Worm (Caenorhabditis elegans) whole organism, L4 larva: ENCODE data around the gene F59A6.2.

Experiments used
- D1046.2 ChIP-seq: fragments of 200-800 bp; sonication (Bioruptor generic); IDR thresholded peaks from 2 replicates; pipeline ENCODE4 v1.3.6; 2022; ENCODE audit warnings: missing genetic modification characterization, missing compliant biosample characterization
- F44E2.7 ChIP-seq: fragments of 200-800 bp; sonication (Bioruptor generic); IDR thresholded peaks from 2 replicates; pipeline ENCODE4 v2.1.2; 2022; ENCODE audit warnings: missing genetic modification characterization, missing compliant biosample characterization
- T26A8.4 ChIP-seq: fragments of 200-800 bp; sonication (Bioruptor generic); IDR thresholded peaks from 2 replicates; pipeline ENCODE4 v1.3.6; 2022; ENCODE audit warnings: missing genetic modification characterization, missing compliant biosample characterization
- Y105C5A.15 ChIP-seq: fragments of 200-800 bp; sonication (Bioruptor generic); IDR thresholded peaks from 2 replicates; pipeline ENCODE4 v1.3.6; 2022; ENCODE audit warnings: missing genetic modification characterization, missing compliant biosample characterization
- Y48G9A.11 ChIP-seq: fragments of 200-800 bp; sonication (Bioruptor generic); IDR thresholded peaks from 2 replicates; pipeline ENCODE4 v1.3.6; 2022; ENCODE audit warnings: missing genetic modification reagents, missing genetic modification characterization, missing compliant biosample characterization
- ZK546.5 ChIP-seq, 2 experiments: sonication (generic microtip); optimal IDR thresholded peaks; 2 replicates each; lab custom pipeline; 2017; ENCODE audit warnings: missing biosample characterization in 2 of 2, missing genetic modification characterization in 2 of 2
- aha-1 ChIP-seq: fragments of 150-350 bp; peaks from one replicate; lab custom pipeline; 2014; ENCODE audit warnings: missing biosample characterization, missing genetic modification characterization
- ces-1 ChIP-seq: fragments of 150-350 bp; sonication (generic microtip); optimal IDR thresholded peaks from 4 replicates; lab custom pipeline; 2014; ENCODE audit warnings: missing biosample characterization, missing genetic modification reagents, missing genetic modification characterization
- cey-2 ChIP-seq: sonication (generic microtip); optimal IDR thresholded peaks from 3 replicates; lab custom pipeline; 2017; ENCODE audit warnings: missing genetic modification characterization, mild to moderate bottlenecking, missing compliant biosample characterization, antibody characterized with exemption, borderline replicate concordance; ENCODE audit not compliant: insufficient read depth
- ctbp-1 ChIP-seq: fragments of 200-800 bp; sonication (Bioruptor generic); IDR thresholded peaks from 2 replicates; pipeline ENCODE4 v1.3.6; 2022; ENCODE audit warnings: missing genetic modification reagents, missing genetic modification characterization, missing compliant biosample characterization
- daf-16 ChIP-seq, 3 experiments: sonication (generic microtip); optimal IDR thresholded peaks; 2 replicates each; lab custom pipeline; 2016 to 2017; ENCODE audit warnings: missing genetic modification characterization in 3 of 3, missing genetic modification reagents in 3 of 3, mild to moderate bottlenecking in 2 of 3, missing compliant biosample characterization in 2 of 3, missing biosample characterization in 1 of 3, moderate library complexity in 1 of 3
- daf-19 ChIP-seq: fragments of 200-800 bp; sonication (Bioruptor generic); conservative IDR thresholded peaks from 2 replicates; pipeline ENCODE4 v1.3.6; 2022; ENCODE audit warnings: missing genetic modification characterization, missing compliant biosample characterization
- dmd-9 ChIP-seq: fragments of 200-800 bp; sonication (Bioruptor generic); IDR thresholded peaks from 2 replicates; pipeline ENCODE4 v1.3.6; 2022; ENCODE audit warnings: missing genetic modification reagents, missing genetic modification characterization, missing compliant biosample characterization
- dpl-1 ChIP-seq: fragments of 150-350 bp; optimal IDR thresholded peaks from 2 replicates; lab custom pipeline; 2014; ENCODE audit warnings: missing biosample characterization, missing genetic modification reagents, missing genetic modification characterization
- dve-1 ChIP-seq: sonication (generic microtip); optimal IDR thresholded peaks from 2 replicates; lab custom pipeline; 2017; ENCODE audit warnings: antibody characterized with exemption, mild to moderate bottlenecking, missing genetic modification characterization, missing compliant biosample characterization; ENCODE audit not compliant: insufficient read depth
- fkh-10 ChIP-seq: fragments of 150-350 bp; optimal IDR thresholded peaks from 2 replicates; lab custom pipeline; 2014; ENCODE audit warnings: missing biosample characterization, missing genetic modification reagents, missing genetic modification characterization
- fos-1 ChIP-seq: fragments of 150-350 bp; optimal IDR thresholded peaks from 2 replicates; lab custom pipeline; 2014; ENCODE audit warnings: missing biosample characterization, missing genetic modification characterization
- hif-1 ChIP-seq, 2 experiments: sonication (generic microtip); optimal IDR thresholded peaks; 2 replicates each; lab custom pipeline; 2016 to 2017; ENCODE audit warnings: missing compliant biosample characterization in 2 of 2, missing genetic modification characterization in 2 of 2, missing genetic modification reagents in 2 of 2, missing genotype in 2 of 2, mild to moderate bottlenecking in 1 of 2
- lin-13 ChIP-seq: fragments of 150-350 bp; optimal IDR thresholded peaks from 2 replicates; lab custom pipeline; 2014; ENCODE audit warnings: missing biosample characterization, missing genetic modification reagents, missing genetic modification characterization
- lin-29 ChIP-seq: fragments of 200-800 bp; sonication (Bioruptor generic); IDR thresholded peaks from 2 replicates; pipeline ENCODE4 v1.3.6; 2022; ENCODE audit warnings: missing genetic modification reagents, missing genetic modification characterization, missing compliant biosample characterization
- lin-38 ChIP-seq: fragments of 200-800 bp; sonication (Bioruptor generic); IDR thresholded peaks from 2 replicates; pipeline ENCODE4 v1.3.6; 2022; ENCODE audit warnings: missing genetic modification reagents, missing genetic modification characterization, missing compliant biosample characterization
- lsy-2 ChIP-seq, 2 experiments: fragments of 150-350 bp in 1 of 2; sonication (generic microtip) in 1 of 2; optimal IDR thresholded peaks; 2 replicates each; lab custom pipeline; 2014 to 2017; ENCODE audit warnings: missing biosample characterization in 2 of 2, missing genetic modification characterization in 2 of 2
- mdt-29 ChIP-seq: fragments of 200-800 bp; sonication (Bioruptor generic); IDR thresholded peaks from 2 replicates; pipeline ENCODE4 v1.3.6; 2022; ENCODE audit warnings: missing genetic modification reagents, missing genetic modification characterization, missing compliant biosample characterization
- mep-1 ChIP-seq: fragments of 150-350 bp; sonication (generic microtip); optimal IDR thresholded peaks from 3 replicates; lab custom pipeline; 2014; ENCODE audit warnings: missing biosample characterization, missing genetic modification characterization
- mes-2 ChIP-seq: sonication (generic microtip); optimal IDR thresholded peaks from 2 replicates; lab custom pipeline; 2016; ENCODE audit warnings: missing genotype, mild to moderate bottlenecking, missing genetic modification characterization, missing compliant biosample characterization; ENCODE audit not compliant: poor library complexity, severe bottlenecking
- mxl-3 ChIP-seq: fragments of 200-800 bp; sonication (Bioruptor generic); optimal IDR thresholded peaks from 2 replicates; lab custom pipeline; 2018; ENCODE audit warnings: mild to moderate bottlenecking, missing genetic modification characterization, missing compliant biosample characterization
- nhr-102 ChIP-seq: sonication (generic microtip); optimal IDR thresholded peaks from 2 replicates; lab custom pipeline; 2016; ENCODE audit warnings: mild to moderate bottlenecking, missing genetic modification characterization, moderate library complexity, missing compliant biosample characterization
- nhr-111 ChIP-seq: fragments of 200-800 bp; sonication (Bioruptor generic); optimal IDR thresholded peaks from 2 replicates; lab custom pipeline; 2018; ENCODE audit warnings: mild to moderate bottlenecking, missing genetic modification characterization, missing compliant biosample characterization
- nhr-6 ChIP-seq: fragments of 150-350 bp; optimal IDR thresholded peaks from 2 replicates; lab custom pipeline; 2014; ENCODE audit warnings: missing biosample characterization, missing genetic modification characterization
- nhr-76 ChIP-seq: fragments of 150-350 bp; optimal IDR thresholded peaks from 2 replicates; lab custom pipeline; 2014; ENCODE audit warnings: missing biosample characterization, missing genetic modification characterization
- pqm-1 ChIP-seq: sonication (generic microtip); optimal IDR thresholded peaks from 2 replicates; lab custom pipeline; 2017; ENCODE audit warnings: missing biosample characterization, missing genetic modification characterization
- rbr-2 ChIP-seq: sonication (generic microtip); optimal IDR thresholded peaks from 2 replicates; lab custom pipeline; 2016; ENCODE audit warnings: missing genotype, missing genetic modification characterization, missing compliant biosample characterization
- set-16 ChIP-seq: fragments of 200-800 bp; sonication (Bioruptor generic); IDR thresholded peaks from 2 replicates; pipeline ENCODE4 v1.3.6; 2022; ENCODE audit warnings: missing genetic modification reagents, missing genetic modification characterization, missing compliant biosample characterization
- snpc-1.2 ChIP-seq: fragments of 200-800 bp; sonication (Bioruptor generic); IDR thresholded peaks from 2 replicates; pipeline ENCODE4 v1.3.6; 2022; ENCODE audit warnings: missing genetic modification reagents, missing genetic modification characterization, missing compliant biosample characterization
- tag-97 ChIP-seq: fragments of 200-800 bp; sonication (Bioruptor generic); IDR thresholded peaks from 2 replicates; pipeline ENCODE4 v1.3.6; 2022; ENCODE audit warnings: missing genetic modification characterization, missing compliant biosample characterization
- unc-130 ChIP-seq: sonication (generic microtip); optimal IDR thresholded peaks from 2 replicates; lab custom pipeline; 2016; ENCODE audit warnings: missing genetic modification reagents, missing genetic modification characterization, missing compliant biosample characterization
- unc-62 ChIP-seq, 3 experiments: fragments of 150-350 bp in 1 of 3; sonication (generic microtip); optimal IDR thresholded peaks in 2 of 3; peaks in 1 of 3; 1 replicate in 1 of 3; 2 replicates in 2 of 3; lab custom pipeline; 2014 to 2017; ENCODE audit warnings: missing biosample characterization in 3 of 3, missing genetic modification characterization in 3 of 3, missing genetic modification reagents in 3 of 3, missing genotype in 1 of 3
- zfp-3 ChIP-seq: fragments of 200-800 bp; sonication (Bioruptor generic); conservative IDR thresholded peaks from 2 replicates; pipeline ENCODE4 v1.3.6; 2022; ENCODE audit warnings: missing genetic modification reagents, missing genetic modification characterization, missing compliant biosample characterization
- zip-2 ChIP-seq: fragments of 150-350 bp; optimal IDR thresholded peaks from 2 replicates; lab custom pipeline; 2014; ENCODE audit warnings: missing biosample characterization, missing genetic modification characterization

F59A6.2 gene

ce11 chrII:4989802-4990201, 24.7 kb upstream of the F59A6.2 start, which contains the start of gene T27F7.12:
Gene T27F7.12, plus strand, starts transcription at chrII:4990102.
- no peak for TF ChIP-seq zip-2
- TF ChIP-seq lin-29 = no peak
- no peak for TF ChIP-seq D1046.2
- TF ChIP-seq nhr-76 (tag; lab: Kevin White, UChicago) = no peak
- no peak for TF ChIP-seq unc-62 (GFP tag; optimal IDR thresholded peaks at IDR 0.05 in 1 of 2; lab: Kevin White, UChicago)
- no peak for TF ChIP-seq unc-62 (tag; optimal IDR thresholded peaks at IDR 0.05; lab: Kevin White, UChicago)
- TF ChIP-seq fos-1 (tag; lab: Kevin White, UChicago) = no peak
- TF ChIP-seq zfp-3 = no peak
- no peak for TF ChIP-seq daf-16 (GFP tag; optimal IDR thresholded peaks at IDR 0.05; lab: Kevin White, UChicago)
- TF ChIP-seq daf-16 (tag; optimal IDR thresholded peaks at IDR 0.05; lab: Kevin White, UChicago) = no peak
- no peak for TF ChIP-seq ces-1 (GFP tag; lab: Kevin White, UChicago)
- no peak for TF ChIP-seq set-16 (GFP tag; lab: Robert Waterston, UW)
- no peak for TF ChIP-seq mes-2 (tag; lab: Kevin White, UChicago)
- TF ChIP-seq snpc-1.2 (GFP tag; lab: Robert Waterston, UW) = no peak
- no peak for TF ChIP-seq dve-1
- TF ChIP-seq cey-2 (tag; lab: Kevin White, UChicago) = no peak
- TF ChIP-seq dmd-9 = no peak
- TF ChIP-seq mdt-29 (GFP tag; lab: Robert Waterston, UW) = no peak
- TF ChIP-seq F44E2.7 (GFP tag; lab: Robert Waterston, UW) = no peak
- TF ChIP-seq nhr-102 = no peak
- TF ChIP-seq daf-19 (GFP tag; lab: Robert Waterston, UW) = no peak
- TF ChIP-seq ZK546.5 (tag; optimal IDR thresholded peaks at IDR 0.05; lab: Kevin White, UChicago) = no peak

- TF ChIP-seq tag-97 (GFP tag; lab: Robert Waterston, UW) (no peak), ctbp-1 (0 out of 2 replicates have a peak, but pooled peaks have one; percentile 19)
These were observed 21.5 kb upstream of the F59A6.2 start, which contains the start of gene pigb-1 for ce11 chrII:4992977-4993376. Gene pigb-1, minus strand, starts transcription at chrII:4993077.

- TF ChIP-seq rbr-2 (tag; lab: Kevin White, UChicago) = peak; percentile 3
- no peak for TF ChIP-seq nhr-111 (GFP tag; lab: Kevin White, UChicago)
- TF ChIP-seq Y48G9A.11 (GFP tag; lab: Robert Waterston, UW) = 0 out of 2 replicates have a peak, but pooled peaks have one; percentile 20
- TF ChIP-seq unc-130 = peak; percentile 83
- TF ChIP-seq dve-1 = peak; percentile 16
- TF ChIP-seq hif-1 (tag; optimal IDR thresholded peaks at IDR 0.05; lab: Kevin White, UChicago) = peak in 1 of 2 experiments; percentile 68
- no peak for TF ChIP-seq pqm-1 (tag; lab: Kevin White, UChicago)
- TF ChIP-seq lsy-2 (tag; optimal IDR thresholded peaks at IDR 0.05; lab: Kevin White, UChicago) = peak in 1 of 2 experiments; percentile 62
- no peak for TF ChIP-seq Y105C5A.15
- TF ChIP-seq nhr-6 (tag; lab: Kevin White, UChicago) = peak; percentile 59
- peak; percentile 95 for TF ChIP-seq aha-1 (tag; lab: Kevin White, UChicago)
- no peak for TF ChIP-seq T26A8.4 (GFP tag; lab: Robert Waterston, UW)
- TF ChIP-seq mxl-3 (GFP tag; lab: Kevin White, UChicago) = peak; percentile 24
- no peak for TF ChIP-seq daf-16 (GFP tag; optimal IDR thresholded peaks at IDR 0.05; lab: Kevin White, UChicago)
- TF ChIP-seq daf-16 (tag; optimal IDR thresholded peaks at IDR 0.05; lab: Kevin White, UChicago) = peak; percentile 47
- TF ChIP-seq dpl-1 = peak; percentile 71
- peak; percentile 48 for TF ChIP-seq lin-13 (GFP tag; lab: Kevin White, UChicago)
- TF ChIP-seq fkh-10 = peak; percentile 31
- TF ChIP-seq lin-38 (GFP tag; lab: Robert Waterston, UW) = peak; percentile 52
- TF ChIP-seq mes-2 (tag; lab: Kevin White, UChicago) = peak; percentile 96
- TF ChIP-seq mep-1 = peak; percentile 18
These were observed 20.8 kb upstream of the F59A6.2 start, which contains the start of the genes eif-1 and vps-24 for ce11 chrII:4993530-4994192. Gene eif-1, minus strand, starts transcription at chrII:4993580. Gene vps-24, plus strand, starts transcription at chrII:4993998.
